Fruit fly (Drosophila melanogaster) Kc167 (cell line): ENCODE results near the gene sima.

Experiments used
- Myc ChIP-seq: fragments of >200 bp; optimal IDR thresholded peaks from 2 replicates; lab custom pipeline; 2017; ENCODE audit warnings: missing external identifiers
- Sin3A ChIP-seq: fragments of >200 bp; optimal IDR thresholded peaks from 2 replicates; lab custom pipeline; 2018; ENCODE audit warnings: missing external identifiers
- h ChIP-seq: fragments of >200 bp; optimal IDR thresholded peaks from 3 replicates; lab custom pipeline; 2018; ENCODE audit warnings: missing external identifiers
- insv ChIP-seq: fragments of >200 bp; optimal IDR thresholded peaks from 3 replicates; lab custom pipeline; 2018; ENCODE audit warnings: missing external identifiers
- psq ChIP-seq: fragments of >200 bp; optimal IDR thresholded peaks from 2 replicates; lab custom pipeline; 2017; ENCODE audit warnings: missing external identifiers
- ttk ChIP-seq: sonication (Bioruptor generic); optimal IDR thresholded peaks from 2 replicates; lab custom pipeline; 2017; ENCODE audit warnings: missing external identifiers

sima gene

dm6 chr3R:30124635-30125034 lies 66.5 kb downstream of the sima start, which contains the start of gene CG45073:
CG45073 (minus strand) TSS chr3R:30124735.
- TF ChIP-seq Myc (lab: Kevin White, UChicago) (no peak), Sin3A (lab: Kevin White, UChicago) (no peak), psq (no peak), insv (no peak), h (lab: Kevin White, UChicago) (no peak), ttk (no peak)

dm6 chr3R:30129019-30129418 lies 70.9 kb downstream of the sima start, which contains the start of gene Ppi1:
Ppi1 (minus strand) TSS chr3R:30129119.
- no peak for TF ChIP-seq insv
- TF ChIP-seq Myc (lab: Kevin White, UChicago): no peak
- TF ChIP-seq ttk: no peak
- no peak for TF ChIP-seq Sin3A (lab: Kevin White, UChicago)
- TF ChIP-seq psq: no peak
- no peak for TF ChIP-seq h (lab: Kevin White, UChicago)

- TF ChIP-seq ttk: no peak
- no peak for TF ChIP-seq Sin3A (lab: Kevin White, UChicago)
- TF ChIP-seq h (lab: Kevin White, UChicago): no peak
- TF ChIP-seq insv: no peak
- TF ChIP-seq psq: no peak
- no peak for TF ChIP-seq Myc (lab: Kevin White, UChicago)
Measured at dm6 chr3R:30132295-30132694, 74.2 kb downstream of the sima start, which contains the start of gene CG31029. CG31029 (minus strand) TSS chr3R:30132395.

DNA sequence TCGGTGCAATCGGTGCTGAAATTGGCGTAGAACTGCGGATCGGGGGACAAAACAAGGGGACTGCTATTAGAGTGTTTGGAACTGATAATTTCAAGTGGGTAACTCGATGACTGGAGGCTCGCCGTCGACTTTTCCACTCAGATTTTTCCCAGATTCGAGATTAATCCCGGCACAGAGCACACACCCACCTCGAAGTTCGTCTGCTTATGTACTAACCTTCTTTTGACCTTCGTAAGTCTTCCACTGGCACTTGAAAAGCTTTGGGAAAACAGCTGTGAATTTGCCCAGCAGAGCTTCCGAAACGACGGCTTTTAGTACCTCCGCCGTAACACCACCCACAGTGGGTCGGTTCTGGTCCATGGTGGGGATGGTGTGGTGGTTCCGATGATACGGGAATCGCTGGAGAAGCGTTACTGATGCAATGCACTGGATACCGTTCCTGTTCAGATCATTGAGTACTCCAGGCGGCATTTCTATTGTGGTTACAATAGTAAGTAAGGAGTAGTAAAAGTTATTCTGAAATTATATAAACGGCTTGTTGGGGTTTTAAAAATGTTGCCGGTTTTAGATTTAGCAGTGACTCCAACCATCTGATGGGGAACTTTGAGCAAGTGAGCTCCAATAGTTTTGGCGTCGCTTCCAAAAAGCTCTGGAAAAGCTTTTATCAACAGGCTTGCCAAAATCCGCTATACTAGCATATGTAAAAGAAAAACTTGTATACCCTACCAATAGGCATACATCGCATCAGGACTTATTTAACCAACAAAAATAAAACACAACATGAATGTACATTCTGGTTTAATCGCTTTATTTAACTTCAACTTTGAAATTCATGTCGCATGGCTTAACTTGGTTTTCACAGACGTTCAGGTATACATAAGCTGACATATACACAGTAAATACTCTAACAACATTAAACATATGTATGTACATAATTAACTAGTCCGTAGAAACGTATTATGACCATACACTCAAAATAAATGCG lies 76.2 kb downstream of the sima start, which contains the start of gene Tpi:
Tpi (minus strand) TSS at position 537 of the 985 bp plus-strand sequence.
- no peak for TF ChIP-seq Myc (lab: Kevin White, UChicago)
- TF ChIP-seq psq: no peak
- no peak for TF ChIP-seq insv
- no peak for TF ChIP-seq Sin3A (lab: Kevin White, UChicago)
- TF ChIP-seq ttk: no peak
- no peak for TF ChIP-seq h (lab: Kevin White, UChicago)

- TF ChIP-seq Myc (lab: Kevin White, UChicago) (no peak), Sin3A (lab: Kevin White, UChicago) (no peak), ttk (no peak)
Measured at dm6 chr3R:30149506-30149905, 91.4 kb downstream of the sima start, which contains the start of gene AdoR. AdoR (minus strand) TSS chr3R:30149606.

- TF ChIP-seq Myc (lab: Kevin White, UChicago): no peak
- no peak for TF ChIP-seq insv
Measured at dm6 chr3R:30150602-30151001, 92.5 kb downstream of the sima start.

DNA sequence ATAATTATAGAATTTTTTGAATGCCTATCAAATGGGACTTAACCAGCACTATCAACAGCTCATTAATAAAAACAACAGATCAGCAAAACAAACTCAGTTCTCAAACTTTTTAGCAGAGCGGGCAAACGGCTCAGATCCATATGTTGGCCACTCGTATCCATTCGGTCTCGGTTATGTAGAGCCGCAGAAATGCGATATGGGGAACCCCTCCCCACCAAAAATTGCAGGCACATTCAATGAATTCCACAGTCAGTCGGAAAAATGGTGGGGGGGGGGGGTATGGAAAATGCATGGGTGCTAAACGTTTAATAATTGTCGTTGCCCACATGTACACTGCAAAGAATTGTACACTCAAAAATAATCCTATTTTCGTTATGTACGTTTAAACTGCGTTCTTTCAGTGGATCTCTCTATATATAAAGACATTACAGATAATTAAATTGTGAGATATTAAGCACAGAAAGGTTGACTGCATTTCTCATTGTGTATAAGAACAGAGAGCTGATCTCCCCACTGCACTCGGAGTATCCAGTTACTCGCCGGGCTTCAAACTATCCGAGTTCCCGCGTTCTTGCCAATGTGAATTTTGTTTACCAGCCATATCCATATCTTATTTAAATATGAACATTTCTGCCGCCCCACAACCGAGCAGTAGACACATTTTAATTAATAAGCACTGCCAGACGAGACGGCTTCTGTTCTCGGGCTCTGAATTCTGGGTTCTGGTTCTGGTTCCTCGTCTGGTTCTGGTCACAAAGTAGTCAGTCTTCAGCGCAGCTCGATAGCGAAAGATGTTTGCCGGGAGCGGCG lies 93.4 kb downstream of the sima start, which contains the start of gene CG15529:
CG15529 (plus strand) TSS at position 760 of the 810 bp plus-strand sequence.
- TF ChIP-seq Sin3A (lab: Kevin White, UChicago): no peak
- no peak for TF ChIP-seq ttk
- TF ChIP-seq psq: no peak
- no peak for TF ChIP-seq insv
- TF ChIP-seq h (lab: Kevin White, UChicago): no peak
- TF ChIP-seq Myc (lab: Kevin White, UChicago): no peak

DNA sequence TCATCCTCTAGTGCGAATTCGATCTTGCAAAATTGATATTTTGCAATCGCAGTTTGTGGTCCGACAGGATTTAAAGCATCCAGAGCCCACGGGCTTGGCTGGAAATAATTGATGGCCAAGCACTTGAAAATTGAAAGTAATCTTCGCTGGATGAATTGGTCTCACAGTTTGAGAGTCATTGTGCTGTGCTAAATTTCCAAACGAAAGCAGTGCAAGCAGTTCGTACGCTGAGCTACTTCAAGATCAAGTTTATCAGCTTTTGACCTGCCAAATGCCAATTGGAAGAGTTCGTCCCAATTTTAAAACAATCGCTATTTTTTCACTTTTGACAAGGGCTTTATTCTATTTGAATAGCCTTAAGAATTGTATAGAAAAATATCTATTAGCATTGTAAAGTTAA lies 95.8 kb downstream of the sima start:
- TF ChIP-seq Myc (lab: Kevin White, UChicago) (no peak), insv (no peak), Sin3A (lab: Kevin White, UChicago) (no peak), psq (no peak), h (lab: Kevin White, UChicago) (no peak), ttk (no peak)

dm6 chr3R:30160312-30160942 lies 102.3 kb downstream of the sima start, which contains the start of gene CG11498:
CG11498 (minus strand) TSS chr3R:30160473.
- TF ChIP-seq insv (no peak), Myc (lab: Kevin White, UChicago) (no peak), psq (no peak), ttk (no peak), h (lab: Kevin White, UChicago) (no peak), Sin3A (lab: Kevin White, UChicago) (no peak)

DNA sequence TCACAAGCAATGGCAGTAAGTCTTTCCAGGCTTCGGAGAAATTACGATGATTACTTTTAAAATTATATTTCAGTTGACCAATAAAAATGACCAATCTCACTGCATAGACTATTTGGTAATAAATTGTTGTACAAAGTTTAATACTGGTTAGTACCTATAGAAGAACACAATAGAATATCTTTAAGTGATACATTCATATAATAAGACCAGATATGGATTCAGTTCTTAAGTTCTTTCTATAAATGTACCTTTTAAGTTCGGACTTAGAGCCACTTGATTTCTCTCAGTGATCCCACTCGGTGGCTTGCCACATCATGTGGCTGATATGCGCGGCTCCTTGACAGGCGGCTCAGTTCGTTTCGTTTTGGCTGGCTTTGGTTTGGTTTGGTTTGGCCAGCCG lies 105.1 kb downstream of the sima start:
- TF ChIP-seq h (lab: Kevin White, UChicago) (no peak), Sin3A (lab: Kevin White, UChicago) (no peak), Myc (lab: Kevin White, UChicago) (no peak), psq (no peak), insv (no peak), ttk (no peak)

DNA sequence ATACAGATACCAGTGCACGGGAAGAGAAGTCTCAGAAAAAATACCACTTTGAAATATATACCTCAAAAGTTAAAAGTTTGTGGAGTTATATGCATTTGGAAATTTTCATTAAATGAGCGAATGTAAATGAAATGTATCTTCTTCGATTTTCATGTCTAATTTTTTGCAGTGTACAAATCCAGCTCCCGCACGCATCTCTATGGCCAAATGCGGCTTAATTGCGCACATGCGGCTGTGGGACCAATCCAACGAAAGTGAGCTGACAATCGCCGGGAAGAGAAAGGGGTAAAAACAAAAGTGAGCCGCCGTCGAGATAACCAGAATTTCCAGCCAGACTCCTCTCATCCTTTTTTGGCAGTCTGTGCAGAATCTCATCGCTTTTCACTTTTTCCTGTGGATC lies 106.1 kb downstream of the sima start:
- no peak for TF ChIP-seq psq
- TF ChIP-seq Myc (lab: Kevin White, UChicago): no peak
- TF ChIP-seq insv: no peak
- TF ChIP-seq Sin3A (lab: Kevin White, UChicago): no peak
- no peak for TF ChIP-seq ttk
- TF ChIP-seq h (lab: Kevin White, UChicago): no peak
